Fruit fly (Drosophila melanogaster): Measurements from ENCODE around the gene Ggt-1.

The Ggt-1 gene

DNA sequence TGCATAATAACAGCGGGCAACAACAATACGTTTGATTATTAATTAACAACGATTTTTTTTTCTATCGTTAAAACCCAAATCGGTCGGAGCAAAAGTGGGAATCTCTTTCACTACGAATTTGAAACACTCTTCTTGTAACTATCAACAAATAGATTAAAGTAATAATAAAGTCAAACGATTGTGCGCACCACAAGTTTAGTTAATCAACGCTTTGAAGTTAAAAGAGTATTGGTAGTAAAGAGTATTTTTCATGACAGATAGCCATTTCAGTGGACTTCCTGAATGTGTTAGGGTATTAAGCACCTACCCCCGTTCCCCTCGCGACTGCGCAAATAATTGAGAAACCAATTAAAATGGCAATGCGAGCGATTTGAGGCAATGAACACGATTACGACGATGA is 34.5 kb upstream of the Ggt-1 start (continued):
- TF ChIP-seq sisA (GFP tag; IDR thresholded peaks at IDR 0.05) (peak; percentile 85), CG3726 (GFP tag; IDR thresholded peaks at IDR 0.05) (no peak), nau (GFP tag; optimal IDR thresholded peaks at IDR 0.05) (peak; percentile 24), CG9727 (GFP tag; optimal IDR thresholded peaks at IDR 0.05) (peak; percentile 68), Deaf1 (tag; optimal IDR thresholded peaks at IDR 0.05) (peak; percentile 52), YL-1 (GFP tag; optimal IDR thresholded peaks at IDR 0.05) (no peak), CG1529 (GFP tag; optimal IDR thresholded peaks at IDR 0.05) (peak; percentile 47), CG11456 (GFP tag; IDR thresholded peaks at IDR 0.05) (peak; percentile 90), onecut (GFP tag; IDR thresholded peaks at IDR 0.05) (peak; percentile 73), CG15601 (tag; optimal IDR thresholded peaks at IDR 0.05) (peak; percentile 33), ken (GFP tag; IDR thresholded peaks at IDR 0.05) (peak; percentile 67; the same call in 2 of the 3 replicates), esg (GFP tag; conservative IDR thresholded peaks at IDR 0.05) (peak; percentile 82), Lpt (GFP tag; optimal IDR thresholded peaks at IDR 0.05) (no peak), fd64A (GFP tag; optimal IDR thresholded peaks at IDR 0.05) (no peak), CG18011 (GFP tag; optimal IDR thresholded peaks at IDR 0.05) (peak; percentile 44), klu (GFP tag; IDR thresholded peaks at IDR 0.05) (peak; percentile 81), CG10321 (GFP tag; IDR thresholded peaks at IDR 0.05) (peak; percentile 48; the same call in 1 of the 2 replicates), usp (GFP tag; optimal IDR thresholded peaks at IDR 0.05) (no peak), CG8281 (tag; optimal IDR thresholded peaks at IDR 0.05) (peak; percentile 34), luna (GFP tag; optimal IDR thresholded peaks at IDR 0.05) (peak; percentile 33), wek (GFP tag; optimal IDR thresholded peaks at IDR 0.05) (peak; percentile 41), CG11696 (GFP tag; IDR thresholded peaks at IDR 0.05) (0 out of 2 replicates have a peak, but pooled peaks have one; percentile 39), CG11085 (GFP tag; IDR thresholded peaks at IDR 0.05) (peak; percentile 75), salm (tag; optimal IDR thresholded peaks at IDR 0.05) (peak; percentile 27), pum (GFP tag; optimal IDR thresholded peaks at IDR 0.05) (peak; percentile 57), CG11723 (GFP tag; optimal IDR thresholded peaks at IDR 0.05) (peak; percentile 54), al (GFP tag; IDR thresholded peaks at IDR 0.05) (peak; percentile 86), ttk (GFP tag; IDR thresholded peaks at IDR 0.05) (peak; percentile 79), CG10565 (GFP tag; optimal IDR thresholded peaks at IDR 0.05) (no peak), Abd-B (GFP tag; optimal IDR thresholded peaks at IDR 0.05) (peak; percentile 77), chif (GFP tag; optimal IDR thresholded peaks at IDR 0.05) (peak; percentile 52 to 67), zfh1 (GFP tag; IDR thresholded peaks at IDR 0.05) (peak; percentile 82), Dip2 (GFP tag; IDR thresholded peaks at IDR 0.05) (peak; percentile 46; the same call in 1 of the 2 replicates), cato (GFP tag; optimal IDR thresholded peaks at IDR 0.05; ENCODE audit: borderline replicate concordance) (peak; percentile 8), nerfin-1 (tag; optimal IDR thresholded peaks at IDR 0.05) (peak; percentile 52), CG4707 (GFP tag; optimal IDR thresholded peaks at IDR 0.05) (peak; percentile 40), eyg (GFP tag; optimal IDR thresholded peaks at IDR 0.05) (peak; percentile 44), ap (GFP tag; IDR thresholded peaks at IDR 0.05) (peak; percentile 82), dmrt99B (tag; optimal IDR thresholded peaks at IDR 0.05) (peak; percentile 85), CkIIα-i1 (GFP tag; IDR thresholded peaks at IDR 0.05) (0 out of 2 replicates have a peak, but pooled peaks have one; percentile 24), danr (GFP tag; IDR thresholded peaks at IDR 0.05) (peak; percentile 77), z (GFP tag; IDR thresholded peaks at IDR 0.05) (no peak), tup (GFP tag; optimal IDR thresholded peaks at IDR 0.05) (peak; percentile 42), CG3163 (GFP tag; optimal IDR thresholded peaks at IDR 0.05) (peak; percentile 49), CG12299 (tag; optimal IDR thresholded peaks at IDR 0.05) (peak; percentile 65), toy (GFP tag; IDR thresholded peaks at IDR 0.05) (0 out of 2 replicates have a peak, but pooled peaks have one; percentile 40), nmo (GFP tag; optimal IDR thresholded peaks at IDR 0.05) (peak; percentile 78), rib (GFP tag; IDR thresholded peaks at IDR 0.05) (peak; percentile 78), ERR (GFP tag; optimal IDR thresholded peaks at IDR 0.05) (peak; percentile 30), Kr (GFP tag; optimal IDR thresholded peaks at IDR 0.05) (no peak), CG15479 (GFP tag; optimal IDR thresholded peaks at IDR 0.05) (no peak)

All from whole organism, embryonic.